Fruit fly (Drosophila melanogaster) whole organism, embryonic: Measurements from ENCODE around the gene mib1.

Source experiments
- Asciz ChIP-seq: fragments of 200-800 bp; sonication (Bioruptor generic); optimal IDR thresholded peaks from 2 replicates; lab custom pipeline; 2017; ENCODE audit warnings: missing biosample characterization, mild to moderate bottlenecking, missing genetic modification characterization, missing genetic modification reagents
- CG10654 ChIP-seq: fragments of 200-800 bp; sonication (Bioruptor generic); optimal IDR thresholded peaks from 2 replicates; lab custom pipeline; 2016; ENCODE audit warnings: missing biosample characterization, missing genetic modification characterization
- CG11085 ChIP-seq: fragments of 200-800 bp; sonication (Bioruptor generic); IDR thresholded peaks from 2 replicates; pipeline ENCODE4 v1.3.6; 2022; ENCODE audit warnings: missing biosample characterization, missing genetic modification characterization
- CG11093 ChIP-seq: fragments of 200-800 bp; sonication (Bioruptor generic); IDR thresholded peaks from 3 replicates; pipeline ENCODE4 v1.3.6; 2022; ENCODE audit warnings: missing biosample characterization, missing genetic modification characterization
- CG12219 ChIP-seq: fragments of 200-800 bp; sonication (Bioruptor generic); optimal IDR thresholded peaks from 3 replicates; lab custom pipeline; 2018; ENCODE audit warnings: missing biosample characterization, mild to moderate bottlenecking, missing genetic modification characterization
- CG1233 ChIP-seq: fragments of 200-800 bp; sonication (Bioruptor generic); optimal IDR thresholded peaks from 4 replicates; lab custom pipeline; 2018; ENCODE audit warnings: missing biosample characterization, mild to moderate bottlenecking, missing genetic modification characterization
- CG15269 ChIP-seq: fragments of 200-800 bp; sonication (Bioruptor generic); optimal IDR thresholded peaks from 2 replicates; lab custom pipeline; 2018; ENCODE audit warnings: missing biosample characterization, mild to moderate bottlenecking, missing genetic modification characterization, moderate library complexity
- CG17829 ChIP-seq: fragments of 200-800 bp; optimal IDR thresholded peaks from 2 replicates; lab custom pipeline; 2019; ENCODE audit warnings: missing biosample characterization, mild to moderate bottlenecking, missing genetic modification characterization, moderate library complexity
- CG1792 ChIP-seq: fragments of 200-800 bp; sonication (Bioruptor generic); optimal IDR thresholded peaks from 2 replicates; lab custom pipeline; 2016; ENCODE audit warnings: missing biosample characterization, missing genetic modification characterization
- CG30431 ChIP-seq: fragments of 200-800 bp; sonication (Bioruptor generic); optimal IDR thresholded peaks from 2 replicates; lab custom pipeline; 2017; ENCODE audit warnings: missing biosample characterization, missing genetic modification characterization
- CG32772 ChIP-seq: fragments of 200-800 bp; sonication (Bioruptor generic); IDR thresholded peaks from 2 replicates; pipeline ENCODE4 v1.3.6; 2022; ENCODE audit warnings: missing biosample characterization, missing genetic modification characterization
- CG3838 ChIP-seq: fragments of 200-800 bp; sonication (Bioruptor generic); optimal IDR thresholded peaks from 3 replicates; lab custom pipeline; 2016; ENCODE audit warnings: missing biosample characterization, missing genetic modification characterization
- CG3847 ChIP-seq: fragments of 200-800 bp; sonication (Bioruptor generic); IDR thresholded peaks from 2 replicates; pipeline ENCODE4 v1.3.6; 2022; ENCODE audit warnings: missing biosample characterization, missing genetic modification characterization
- CG4360 ChIP-seq: fragments of 200-800 bp; sonication (Bioruptor generic); IDR thresholded peaks from 2 replicates; pipeline ENCODE4 v1.3.6; 2022; ENCODE audit warnings: missing biosample characterization, missing genetic modification characterization
- CG5953 ChIP-seq: fragments of 200-800 bp; sonication (Bioruptor generic); IDR thresholded peaks from 2 replicates; pipeline ENCODE4 v1.3.6; 2022; ENCODE audit warnings: missing biosample characterization, missing genetic modification characterization
- CG8478 ChIP-seq: fragments of >200 bp; optimal IDR thresholded peaks from 2 replicates; lab custom pipeline; 2018
- CG9797 ChIP-seq: fragments of 200-800 bp; sonication (Bioruptor generic); optimal IDR thresholded peaks from 3 replicates; lab custom pipeline; 2018; ENCODE audit warnings: missing biosample characterization, mild to moderate bottlenecking, missing genetic modification characterization
- CG9876 ChIP-seq: fragments of 200-800 bp; sonication (Bioruptor generic); optimal IDR thresholded peaks from 2 replicates; lab custom pipeline; 2016; ENCODE audit warnings: missing biosample characterization, missing genetic modification characterization
- Dfd ChIP-seq, 2 experiments: fragments of >200 bp; optimal IDR thresholded peaks; 2 replicates each; lab custom pipeline; 2017; ENCODE audit warnings: missing biosample characterization in 2 of 2, missing genetic modification characterization in 2 of 2
- E2f2 ChIP-seq: fragments of 200-800 bp; sonication (Bioruptor generic); IDR thresholded peaks from 2 replicates; pipeline ENCODE4 v1.3.6; 2022; ENCODE audit warnings: missing biosample characterization, missing genetic modification characterization
- ERR ChIP-seq: fragments of 200-800 bp; sonication (Bioruptor generic); optimal IDR thresholded peaks from 2 replicates; lab custom pipeline; 2016; ENCODE audit warnings: missing biosample characterization, missing genetic modification characterization
- HLH54F ChIP-seq: fragments of 200-800 bp; sonication (Bioruptor generic); optimal IDR thresholded peaks from 3 replicates; lab custom pipeline; 2016; ENCODE audit warnings: missing biosample characterization, missing genetic modification characterization
- Hr39 ChIP-seq: fragments of >200 bp; optimal IDR thresholded peaks from 2 replicates; lab custom pipeline; 2017
- Mes4 ChIP-seq: fragments of 200-800 bp; sonication (Bioruptor generic); optimal IDR thresholded peaks from 2 replicates; lab custom pipeline; 2016; ENCODE audit warnings: missing biosample characterization, missing genetic modification characterization
- Nf-YA ChIP-seq: fragments of 200-800 bp; sonication (Bioruptor generic); IDR thresholded peaks from 2 replicates; pipeline ENCODE4 v1.3.6; 2022; ENCODE audit warnings: missing biosample characterization, missing genetic modification characterization
- Oli ChIP-seq: fragments of 200-800 bp; sonication (Bioruptor generic); optimal IDR thresholded peaks from 2 replicates; lab custom pipeline; 2018; ENCODE audit warnings: missing biosample characterization, mild to moderate bottlenecking, missing genetic modification characterization, moderate library complexity
- PHDP ChIP-seq: fragments of 200-800 bp; sonication (Bioruptor generic); optimal IDR thresholded peaks from 3 replicates; lab custom pipeline; 2018; ENCODE audit warnings: missing biosample characterization, mild to moderate bottlenecking, missing genetic modification characterization, moderate library complexity
- Sox100B ChIP-seq: fragments of 200-800 bp; sonication (Bioruptor generic); optimal IDR thresholded peaks from 3 replicates; lab custom pipeline; 2018; ENCODE audit warnings: missing biosample characterization, mild to moderate bottlenecking, missing genetic modification characterization
- Spps ChIP-seq: fragments of 200-800 bp; sonication (Bioruptor generic); optimal IDR thresholded peaks from 2 replicates; lab custom pipeline; 2018; ENCODE audit warnings: missing biosample characterization, mild to moderate bottlenecking, missing genetic modification characterization
- YL-1 ChIP-seq: fragments of 200-800 bp; sonication (Bioruptor generic); optimal IDR thresholded peaks from 3 replicates; lab custom pipeline; 2017; ENCODE audit warnings: missing biosample characterization, mild to moderate bottlenecking, missing genetic modification characterization
- aop ChIP-seq: fragments of 200-800 bp; sonication (Bioruptor generic); IDR thresholded peaks from 2 replicates; pipeline ENCODE4 v1.3.6; 2022; ENCODE audit warnings: missing biosample characterization, missing genetic modification characterization
- dm ChIP-seq: fragments of 200-800 bp; sonication (Bioruptor generic); optimal IDR thresholded peaks from 3 replicates; lab custom pipeline; 2016; ENCODE audit warnings: missing biosample characterization, missing genetic modification characterization
- gcm ChIP-seq: fragments of 200-800 bp; sonication (Bioruptor generic); optimal IDR thresholded peaks from 2 replicates; lab custom pipeline; 2019; ENCODE audit warnings: missing biosample characterization, mild to moderate bottlenecking, missing genetic modification characterization, moderate library complexity
- h ChIP-seq: fragments of >200 bp; optimal IDR thresholded peaks from 2 replicates; lab custom pipeline; 2017
- hb ChIP-seq: fragments of 200-800 bp; sonication (Bioruptor generic); IDR thresholded peaks from 3 replicates; pipeline ENCODE4 v1.3.6; 2022; ENCODE audit warnings: missing biosample characterization, missing genetic modification characterization; ENCODE audit not compliant: partially characterized antibody
- her ChIP-seq: fragments of 200-800 bp; sonication (Bioruptor generic); optimal IDR thresholded peaks from 2 replicates; lab custom pipeline; 2016; ENCODE audit warnings: missing biosample characterization, missing genetic modification characterization
- inv ChIP-seq: fragments of 200-800 bp; sonication (Bioruptor generic); IDR thresholded peaks from 2 replicates; pipeline ENCODE4 v1.3.6; 2022; ENCODE audit warnings: missing biosample characterization, missing genetic modification characterization; ENCODE audit not compliant: partially characterized antibody
- jumu ChIP-seq: fragments of 200-800 bp; sonication (Bioruptor generic); optimal IDR thresholded peaks from 3 replicates; lab custom pipeline; 2016; ENCODE audit warnings: missing biosample characterization, missing genetic modification characterization
- kay ChIP-seq: fragments of 200-800 bp; sonication (Bioruptor generic); optimal IDR thresholded peaks from 2 replicates; lab custom pipeline; 2016; ENCODE audit warnings: missing biosample characterization, missing genetic modification characterization
- luna ChIP-seq: fragments of 200-800 bp; sonication (Bioruptor generic); optimal IDR thresholded peaks from 2 replicates; lab custom pipeline; 2016; ENCODE audit warnings: missing biosample characterization, missing genetic modification characterization
- maf-S ChIP-seq: fragments of 200-800 bp; sonication (Bioruptor generic); optimal IDR thresholded peaks from 2 replicates; lab custom pipeline; 2016; ENCODE audit warnings: missing biosample characterization, missing genetic modification characterization
- pros ChIP-seq: fragments of 200-800 bp; sonication (Bioruptor generic); optimal IDR thresholded peaks from 3 replicates; lab custom pipeline; 2019; ENCODE audit warnings: missing biosample characterization, mild to moderate bottlenecking, missing genetic modification characterization, moderate library complexity
- repo ChIP-seq: fragments of 200-800 bp; sonication (Bioruptor generic); optimal IDR thresholded peaks from 2 replicates; lab custom pipeline; 2016; ENCODE audit warnings: missing biosample characterization, missing genetic modification characterization
- sc ChIP-seq, 3 experiments: fragments of >200 bp in 2 of 3; fragments of 200-800 bp in 1 of 3; sonication (Bioruptor generic) in 1 of 3; optimal IDR thresholded peaks; 2 replicates in 2 of 3; 3 replicates in 1 of 3; lab custom pipeline; 2017; ENCODE audit warnings: mild to moderate bottlenecking in 1 of 3, missing biosample characterization in 1 of 3, missing genetic modification characterization in 1 of 3, missing genetic modification reagents in 1 of 3
- sisA ChIP-seq: fragments of 200-800 bp; sonication (Bioruptor generic); IDR thresholded peaks from 2 replicates; pipeline ENCODE4 v1.3.6; 2022; ENCODE audit warnings: missing biosample characterization, missing genetic modification characterization
- slbo ChIP-seq: fragments of 200-800 bp; sonication (Bioruptor generic); IDR thresholded peaks from 2 replicates; pipeline ENCODE4 v1.3.6; 2022; ENCODE audit warnings: missing biosample characterization, missing genetic modification characterization
- sug ChIP-seq: fragments of 200-800 bp; optimal IDR thresholded peaks from 2 replicates; lab custom pipeline; 2019; ENCODE audit warnings: missing biosample characterization, mild to moderate bottlenecking, missing genetic modification characterization, moderate library complexity
- tll ChIP-seq, 2 experiments: fragments of 200-800 bp in 1 of 2; fragments of >200 bp in 1 of 2; sonication (Bioruptor generic) in 1 of 2; optimal IDR thresholded peaks; 2 replicates each; lab custom pipeline; 2017 to 2019; ENCODE audit warnings: missing biosample characterization in 2 of 2, missing genetic modification characterization in 2 of 2, mild to moderate bottlenecking in 1 of 2, moderate library complexity in 1 of 2
- toy ChIP-seq: fragments of 200-800 bp; sonication (Bioruptor generic); IDR thresholded peaks from 2 replicates; pipeline ENCODE4 v1.3.6; 2022; ENCODE audit warnings: missing biosample characterization, missing genetic modification characterization
- usp ChIP-seq: fragments of >200 bp; optimal IDR thresholded peaks from 2 replicates; lab custom pipeline; 2017; ENCODE audit warnings: missing biosample characterization, missing genetic modification characterization
- vfl ChIP-seq: fragments of 200-800 bp; sonication (Bioruptor generic); optimal IDR thresholded peaks from 2 replicates; lab custom pipeline; 2016; ENCODE audit warnings: missing biosample characterization, missing genetic modification characterization

Gene mib1

dm6 chr3L:16049955-16050886 lies 38.6 kb upstream of the mib1 start (continued):
- TF ChIP-seq Sox100B (GFP tag; lab: Kevin White, UChicago) (peak; percentile 46), usp (GFP tag; lab: Kevin White, UChicago) (no peak), hb (GFP tag; lab: Robert Waterston, UW) (no peak), dm (no peak), inv (GFP tag; lab: Robert Waterston, UW) (no peak), repo (GFP tag; lab: Kevin White, UChicago) (no peak), Oli (tag; lab: Kevin White, UChicago) (no peak), Asciz (GFP tag; lab: Kevin White, UChicago) (peak; percentile 47), h (lab: Kevin White, UChicago) (no peak), CG9797 (GFP tag; lab: Kevin White, UChicago) (no peak), CG1792 (GFP tag; lab: Kevin White, UChicago) (no peak), her (no peak), CG1233 (peak; percentile 39), aop (no peak), YL-1 (GFP tag; lab: Kevin White, UChicago) (peak; percentile 53), pros (GFP tag; lab: Kevin White, UChicago) (peak; percentile 37), jumu (no peak), tll (GFP tag; optimal IDR thresholded peaks at IDR 0.05; lab: Kevin White, UChicago) (no peak), CG4360 (GFP tag; lab: Robert Waterston, UW) (0 out of 2 replicates have a peak, but pooled peaks have one; percentile 13), CG8478 (lab: Kevin White, UChicago) (no peak), Dfd (GFP tag; optimal IDR thresholded peaks at IDR 0.05; lab: Kevin White, UChicago) (no peak), CG32772 (GFP tag; lab: Robert Waterston, UW) (peak; percentile 24; the same call in 1 of the 2 replicates), maf-S (no peak), slbo (GFP tag; lab: Robert Waterston, UW) (peak; percentile 35; the same call in 1 of the 2 replicates), CG12219 (GFP tag; lab: Kevin White, UChicago) (no peak), sisA (GFP tag; lab: Robert Waterston, UW) (no peak), CG17829 (tag; lab: Kevin White, UChicago) (no peak), CG30431 (GFP tag; lab: Kevin White, UChicago) (no peak), Spps (tag; lab: Kevin White, UChicago) (no peak), CG3838 (no peak), kay (GFP tag; lab: Kevin White, UChicago) (no peak), CG5953 (GFP tag; lab: Robert Waterston, UW) (no peak), luna (no peak), Hr39 (no peak), sug (tag; lab: Kevin White, UChicago) (peak; percentile 63), vfl (GFP tag; lab: Kevin White, UChicago) (peak; percentile 30), ERR (GFP tag; lab: Kevin White, UChicago) (no peak), CG9876 (GFP tag; lab: Kevin White, UChicago) (no peak), CG11085 (GFP tag; lab: Robert Waterston, UW) (no peak), toy (GFP tag; lab: Robert Waterston, UW) (no peak), CG10654 (GFP tag; lab: Kevin White, UChicago) (no peak), Mes4 (GFP tag; lab: Kevin White, UChicago) (no peak), sc (optimal IDR thresholded peaks at IDR 0.05; lab: Kevin White, UChicago) (no peak), sc (GFP tag; optimal IDR thresholded peaks at IDR 0.05; lab: Kevin White, UChicago) (no peak), CG3847 (no peak), PHDP (peak; percentile 32), gcm (GFP tag; lab: Kevin White, UChicago) (peak; percentile 21), Nf-YA (GFP tag; lab: Robert Waterston, UW) (no peak), HLH54F (no peak), CG11093 (no peak), CG15269 (tag; lab: Kevin White, UChicago) (peak; percentile 9), E2f2 (GFP tag; lab: Robert Waterston, UW) (no peak)
